Fruit fly (Drosophila melanogaster) whole organism, embryonic: ENCODE results near the gene CG32706.

Experiments used
- Asciz ChIP-seq: fragments of 200-800 bp; sonication (Bioruptor generic); optimal IDR thresholded peaks from 2 replicates; lab custom pipeline; 2017; ENCODE audit warnings: missing biosample characterization, mild to moderate bottlenecking, missing genetic modification characterization, missing genetic modification reagents
- Blimp-1 ChIP-seq: fragments of 200-800 bp; sonication (Bioruptor generic); optimal IDR thresholded peaks from 3 replicates; lab custom pipeline; 2018; ENCODE audit warnings: missing biosample characterization, missing genetic modification characterization, mild to moderate bottlenecking, moderate library complexity, missing genetic modification reagents
- CG10209 ChIP-seq: fragments of 200-800 bp; sonication (Bioruptor generic); optimal IDR thresholded peaks from 3 replicates; lab custom pipeline; 2017; ENCODE audit warnings: missing biosample characterization, mild to moderate bottlenecking, missing genetic modification characterization, missing genetic modification reagents
- CG10267 ChIP-seq: fragments of 200-800 bp; sonication (Bioruptor generic); optimal IDR thresholded peaks from 2 replicates; lab custom pipeline; 2018; ENCODE audit warnings: missing biosample characterization, mild to moderate bottlenecking, missing genetic modification characterization, moderate library complexity
- CG10321 ChIP-seq: fragments of 200-800 bp; sonication (Bioruptor generic); IDR thresholded peaks from 2 replicates; pipeline ENCODE4 v1.3.6; 2022; ENCODE audit warnings: missing biosample characterization, missing genetic modification characterization
- CG10543 ChIP-seq: fragments of 200-800 bp; sonication (Bioruptor generic); optimal IDR thresholded peaks from 3 replicates; lab custom pipeline; 2017; ENCODE audit warnings: missing biosample characterization, mild to moderate bottlenecking, missing genetic modification characterization, moderate library complexity
- CG12219 ChIP-seq: fragments of 200-800 bp; sonication (Bioruptor generic); optimal IDR thresholded peaks from 3 replicates; lab custom pipeline; 2018; ENCODE audit warnings: missing biosample characterization, mild to moderate bottlenecking, missing genetic modification characterization
- CG13424 ChIP-seq: fragments of 200-800 bp; sonication (Bioruptor generic); optimal IDR thresholded peaks from 2 replicates; lab custom pipeline; 2019; ENCODE audit warnings: missing biosample characterization, mild to moderate bottlenecking, missing genetic modification characterization, moderate library complexity
- CG16863 ChIP-seq: fragments of 200-800 bp; sonication (Bioruptor generic); optimal IDR thresholded peaks from 3 replicates; lab custom pipeline; 2016; ENCODE audit warnings: missing biosample characterization, missing genetic modification characterization
- CG17385 ChIP-seq: fragments of 200-800 bp; sonication (Bioruptor generic); optimal IDR thresholded peaks from 3 replicates; lab custom pipeline; 2018; ENCODE audit warnings: missing biosample characterization, mild to moderate bottlenecking, missing genetic modification characterization
- CG18262 ChIP-seq: fragments of 200-800 bp; optimal IDR thresholded peaks from 3 replicates; lab custom pipeline; 2019; ENCODE audit warnings: missing biosample characterization, mild to moderate bottlenecking, missing genetic modification characterization, moderate library complexity
- CG30403 ChIP-seq: fragments of 200-800 bp; sonication (Bioruptor generic); optimal IDR thresholded peaks from 3 replicates; lab custom pipeline; 2016; ENCODE audit warnings: missing biosample characterization, missing genetic modification characterization
- CG5180 ChIP-seq: fragments of 200-800 bp; sonication (Bioruptor generic); optimal IDR thresholded peaks from 3 replicates; lab custom pipeline; 2017; ENCODE audit warnings: missing biosample characterization, missing genetic modification characterization, mild to moderate bottlenecking, moderate library complexity, missing genetic modification reagents
- CG8924 ChIP-seq: fragments of 200-800 bp; optimal IDR thresholded peaks from 3 replicates; lab custom pipeline; 2019; ENCODE audit warnings: missing biosample characterization, mild to moderate bottlenecking, missing genetic modification characterization, moderate library complexity
- CG9727 ChIP-seq: fragments of 200-800 bp; sonication (Bioruptor generic); optimal IDR thresholded peaks from 3 replicates; lab custom pipeline; 2017; ENCODE audit warnings: missing biosample characterization, mild to moderate bottlenecking, missing genetic modification characterization
- Chrac-16 ChIP-seq: fragments of 200-800 bp; sonication (Bioruptor generic); optimal IDR thresholded peaks from 3 replicates; lab custom pipeline; 2016; ENCODE audit warnings: missing biosample characterization, missing genetic modification characterization
- CoRest ChIP-seq: fragments of 200-800 bp; sonication (Bioruptor generic); optimal IDR thresholded peaks from 3 replicates; lab custom pipeline; 2018; ENCODE audit warnings: missing biosample characterization, mild to moderate bottlenecking, missing genetic modification characterization, moderate library complexity
- D ChIP-seq, 2 experiments: fragments of 200-800 bp in 1 of 2; fragments of >200 bp in 1 of 2; sonication (Bioruptor generic) in 1 of 2; optimal IDR thresholded peaks; 2 replicates in 1 of 2; 3 replicates in 1 of 2; lab custom pipeline; 2017; ENCODE audit warnings: mild to moderate bottlenecking in 1 of 2, missing biosample characterization in 1 of 2, missing genetic modification characterization in 1 of 2, missing genetic modification reagents in 1 of 2
- Dad ChIP-seq: fragments of 200-800 bp; sonication (Bioruptor generic); optimal IDR thresholded peaks from 3 replicates; lab custom pipeline; 2016; ENCODE audit warnings: missing biosample characterization, missing genetic modification characterization
- Ets65A ChIP-seq: fragments of 200-800 bp; sonication (Bioruptor generic); peaks from one replicate; lab custom pipeline; 2016; ENCODE audit warnings: missing biosample characterization, missing genetic modification characterization
- Hmr ChIP-seq: fragments of 200-800 bp; sonication (Bioruptor generic); optimal IDR thresholded peaks from 3 replicates; lab custom pipeline; 2017; ENCODE audit warnings: mild to moderate bottlenecking, missing biosample characterization, missing genetic modification reagents, missing genetic modification characterization
- Hr3 ChIP-seq: fragments of 200-800 bp; sonication (Bioruptor generic); optimal IDR thresholded peaks from 3 replicates; lab custom pipeline; 2016; ENCODE audit warnings: missing biosample characterization, missing genetic modification characterization
- Max ChIP-seq: fragments of 200-800 bp; sonication (Bioruptor generic); optimal IDR thresholded peaks from 2 replicates; lab custom pipeline; 2016; ENCODE audit warnings: missing biosample characterization, mild to moderate bottlenecking, missing genetic modification characterization
- Myb ChIP-seq: fragments of 200-800 bp; sonication (Bioruptor generic); optimal IDR thresholded peaks from 2 replicates; lab custom pipeline; 2016; ENCODE audit warnings: missing biosample characterization, missing genetic modification characterization
- Ptx1 ChIP-seq: fragments of 200-800 bp; sonication (Bioruptor generic); IDR thresholded peaks from 2 replicates; pipeline ENCODE4 v1.3.6; 2022; ENCODE audit warnings: missing biosample characterization, missing genetic modification characterization
- Side ChIP-seq: fragments of 200-800 bp; sonication (Bioruptor generic); optimal IDR thresholded peaks from 2 replicates; lab custom pipeline; 2016; ENCODE audit warnings: missing biosample characterization, missing genetic modification characterization
- Sox100B ChIP-seq: fragments of 200-800 bp; sonication (Bioruptor generic); optimal IDR thresholded peaks from 3 replicates; lab custom pipeline; 2018; ENCODE audit warnings: missing biosample characterization, mild to moderate bottlenecking, missing genetic modification characterization
- bsh ChIP-seq, 2 experiments: fragments of 200-800 bp; sonication (Bioruptor generic); optimal IDR thresholded peaks; 2 replicates each; lab custom pipeline; 2017 to 2018; ENCODE audit warnings: mild to moderate bottlenecking in 2 of 2, missing biosample characterization in 2 of 2, missing genetic modification characterization in 2 of 2, moderate library complexity in 1 of 2
- caup ChIP-seq: fragments of 200-800 bp; sonication (Bioruptor generic); optimal IDR thresholded peaks from 3 replicates; lab custom pipeline; 2017; ENCODE audit warnings: missing biosample characterization, mild to moderate bottlenecking, missing genetic modification characterization, moderate library complexity; ENCODE audit not compliant: severe bottlenecking
- cwo ChIP-seq: fragments of 200-800 bp; sonication (Bioruptor generic); optimal IDR thresholded peaks from 3 replicates; lab custom pipeline; 2017; ENCODE audit warnings: missing biosample characterization, missing genetic modification characterization, mild to moderate bottlenecking, moderate library complexity, missing genetic modification reagents
- esg ChIP-seq: fragments of 200-800 bp; sonication (Bioruptor generic); conservative IDR thresholded peaks from 2 replicates; pipeline ENCODE4 v1.3.6; 2022; ENCODE audit warnings: missing biosample characterization, missing genetic modification characterization
- fd96Cb ChIP-seq: fragments of 200-800 bp; sonication (Bioruptor generic); optimal IDR thresholded peaks from 2 replicates; lab custom pipeline; 2018; ENCODE audit warnings: missing biosample characterization, mild to moderate bottlenecking, missing genetic modification characterization, moderate library complexity
- gem ChIP-seq: fragments of 200-800 bp; sonication (Bioruptor generic); optimal IDR thresholded peaks from 2 replicates; lab custom pipeline; 2019; ENCODE audit warnings: missing biosample characterization, mild to moderate bottlenecking, missing genetic modification characterization, moderate library complexity
- gsb ChIP-seq: fragments of 200-800 bp; sonication (Bioruptor generic); IDR thresholded peaks from 2 replicates; pipeline ENCODE4 v1.3.6; 2022; ENCODE audit warnings: missing biosample characterization, missing genetic modification characterization
- ind ChIP-seq: fragments of 200-800 bp; sonication (Bioruptor generic); optimal IDR thresholded peaks from 3 replicates; lab custom pipeline; 2016; ENCODE audit warnings: missing biosample characterization, missing genetic modification characterization
- klu ChIP-seq: fragments of 200-800 bp; sonication (Bioruptor generic); IDR thresholded peaks from 2 replicates; pipeline ENCODE4 v1.3.6; 2022; ENCODE audit warnings: missing biosample characterization, missing genetic modification characterization
- lab ChIP-seq: fragments of 200-800 bp; sonication (Bioruptor generic); optimal IDR thresholded peaks from 3 replicates; lab custom pipeline; 2017; ENCODE audit warnings: missing biosample characterization, missing genetic modification characterization, mild to moderate bottlenecking, moderate library complexity, missing genetic modification reagents
- lilli ChIP-seq: fragments of 200-800 bp; sonication (Bioruptor generic); optimal IDR thresholded peaks from 3 replicates; lab custom pipeline; 2016; ENCODE audit warnings: missing biosample characterization, missing genetic modification characterization
- luna ChIP-seq: fragments of 200-800 bp; sonication (Bioruptor generic); optimal IDR thresholded peaks from 2 replicates; lab custom pipeline; 2016; ENCODE audit warnings: missing biosample characterization, missing genetic modification characterization
- org-1 ChIP-seq: fragments of 200-800 bp; sonication (Bioruptor generic); optimal IDR thresholded peaks from 2 replicates; lab custom pipeline; 2017; ENCODE audit warnings: missing biosample characterization, missing genetic modification characterization
- peb ChIP-seq: fragments of 200-800 bp; sonication (Bioruptor generic); IDR thresholded peaks from 2 replicates; pipeline ENCODE4 v1.3.6; 2022; ENCODE audit warnings: missing biosample characterization, missing genetic modification characterization
- phol ChIP-seq: fragments of 200-800 bp; sonication (Bioruptor generic); optimal IDR thresholded peaks from 3 replicates; lab custom pipeline; 2018; ENCODE audit warnings: missing biosample characterization, mild to moderate bottlenecking, missing genetic modification characterization, moderate library complexity
- pum ChIP-seq: fragments of 200-800 bp; sonication (Bioruptor generic); optimal IDR thresholded peaks from 2 replicates; lab custom pipeline; 2016; ENCODE audit warnings: missing biosample characterization, missing genetic modification characterization
- pzg ChIP-seq: fragments of 200-800 bp; sonication (Bioruptor generic); optimal IDR thresholded peaks from 3 replicates; lab custom pipeline; 2018; ENCODE audit warnings: missing biosample characterization, mild to moderate bottlenecking, missing genetic modification characterization, moderate library complexity
- sisA ChIP-seq: fragments of 200-800 bp; sonication (Bioruptor generic); IDR thresholded peaks from 2 replicates; pipeline ENCODE4 v1.3.6; 2022; ENCODE audit warnings: missing biosample characterization, missing genetic modification characterization
- slp2 ChIP-seq: fragments of 200-800 bp; sonication (Bioruptor generic); optimal IDR thresholded peaks from 2 replicates; lab custom pipeline; 2016; ENCODE audit warnings: missing biosample characterization, missing genetic modification characterization
- tin ChIP-seq: fragments of 200-800 bp; sonication (Bioruptor generic); optimal IDR thresholded peaks from 3 replicates; lab custom pipeline; 2016; ENCODE audit warnings: missing biosample characterization, missing genetic modification characterization
- tio ChIP-seq: fragments of 200-800 bp; sonication (Bioruptor generic); optimal IDR thresholded peaks from 2 replicates; lab custom pipeline; 2017; ENCODE audit warnings: missing biosample characterization, missing genetic modification characterization, inconsistent platforms

CG32706 gene

dm6 chrX:9119671-9120364 lies 32.9 kb downstream of the CG32706 start (continued):
- TF ChIP-seq caup, result peak; percentile 16
- peak; percentile 27 for TF ChIP-seq CG13424
- TF ChIP-seq D (optimal IDR thresholded peaks at IDR 0.05; lab: Kevin White, UChicago), result no peak
- TF ChIP-seq D (GFP tag; optimal IDR thresholded peaks at IDR 0.05; lab: Kevin White, UChicago), result peak; percentile 46
- no peak for TF ChIP-seq esg (GFP tag; lab: Robert Waterston, UW)
- TF ChIP-seq CG18262 (tag; lab: Kevin White, UChicago), result peak; percentile 58
- no peak for TF ChIP-seq gsb
- no peak for TF ChIP-seq Max (GFP tag; lab: Kevin White, UChicago)
- TF ChIP-seq Asciz (GFP tag; lab: Kevin White, UChicago), result peak; percentile 19
- peak; percentile 57 for TF ChIP-seq gem (tag; lab: Kevin White, UChicago)
- peak; percentile 32; the same call in 1 of the 2 replicates for TF ChIP-seq sisA (GFP tag; lab: Robert Waterston, UW)
- peak; percentile 6 for TF ChIP-seq tio
- peak; percentile 3 for TF ChIP-seq CG16863
- no peak for TF ChIP-seq CG10321 (GFP tag; lab: Robert Waterston, UW)
- TF ChIP-seq Ptx1 (GFP tag; lab: Robert Waterston, UW), result 0 out of 2 replicates have a peak, but pooled peaks have one; percentile 6
- TF ChIP-seq fd96Cb (tag; lab: Kevin White, UChicago), result peak; percentile 32
- peak; percentile 15 for TF ChIP-seq Blimp-1 (GFP tag; lab: Kevin White, UChicago)
- peak; percentile 23 for TF ChIP-seq CG5180 (GFP tag; lab: Kevin White, UChicago)
- TF ChIP-seq pzg, result no peak
- peak; percentile 67 for TF ChIP-seq Sox100B
- peak; percentile 43 for TF ChIP-seq tin (GFP tag; lab: Kevin White, UChicago)
- TF ChIP-seq Side, result no peak
- no peak for TF ChIP-seq CG10543 (GFP tag; lab: Kevin White, UChicago)
- TF ChIP-seq CG17385 (GFP tag; lab: Kevin White, UChicago), result peak; percentile 39
- TF ChIP-seq Hmr (GFP tag; lab: Kevin White, UChicago), result peak; percentile 24
- TF ChIP-seq luna, result no peak
- TF ChIP-seq cwo, result peak; percentile 0
- TF ChIP-seq lab (GFP tag; lab: Kevin White, UChicago), result peak; percentile 43
- peak; percentile 46 for TF ChIP-seq phol
- peak; percentile 26 for TF ChIP-seq org-1
- TF ChIP-seq klu (GFP tag; lab: Robert Waterston, UW), result no peak
- TF ChIP-seq ind (GFP tag; lab: Kevin White, UChicago), result peak; percentile 31
- TF ChIP-seq lilli (GFP tag; lab: Kevin White, UChicago), result peak; percentile 1
- TF ChIP-seq CG30403, result peak; percentile 38
- TF ChIP-seq CG10267 (tag; lab: Kevin White, UChicago), result peak; percentile 8
- TF ChIP-seq Chrac-16, result peak; percentile 28
- peak in 1 of 2 experiments; percentile 18 for TF ChIP-seq bsh (GFP tag; optimal IDR thresholded peaks at IDR 0.05; lab: Kevin White, UChicago)
- TF ChIP-seq Hr3, result peak; percentile 17
- TF ChIP-seq slp2 (GFP tag; lab: Kevin White, UChicago), result peak; percentile 30
- TF ChIP-seq Myb (GFP tag; lab: Kevin White, UChicago), result peak; percentile 6
- TF ChIP-seq CG8924, result peak; percentile 12
- TF ChIP-seq Dad (GFP tag; lab: Kevin White, UChicago), result no peak
- peak; percentile 16 for TF ChIP-seq CG12219 (GFP tag; lab: Kevin White, UChicago)
- TF ChIP-seq pum (GFP tag; lab: Kevin White, UChicago), result peak; percentile 10
- TF ChIP-seq CG10209, result peak; percentile 34
- TF ChIP-seq Ets65A (GFP tag; lab: Kevin White, UChicago), result peak; percentile 80
- TF ChIP-seq CG9727, result peak; percentile 16
- TF ChIP-seq peb (GFP tag; lab: Robert Waterston, UW), result no peak
- peak; percentile 46 for TF ChIP-seq CoRest
